Fruit fly (Drosophila melanogaster) whole organism, pupa: ENCODE measurements around the gene RpS2.

Experiments
- CG14655 ChIP-seq: fragments of 200-800 bp; sonication (Bioruptor generic); optimal IDR thresholded peaks from 3 replicates; lab custom pipeline; 2017; ENCODE audit warnings: mild to moderate bottlenecking, missing biosample characterization, missing genetic modification reagents, missing genetic modification characterization
- CG17806 ChIP-seq: fragments of 200-800 bp; sonication (Bioruptor generic); optimal IDR thresholded peaks from 2 replicates; lab custom pipeline; 2018; ENCODE audit warnings: missing biosample characterization, mild to moderate bottlenecking, missing genetic modification characterization, moderate library complexity
- EcR ChIP-seq: fragments of 200-800 bp; sonication (Bioruptor generic); optimal IDR thresholded peaks from 3 replicates; lab custom pipeline; 2019; ENCODE audit warnings: missing biosample characterization, missing genetic modification characterization, mild to moderate bottlenecking, moderate library complexity, missing genetic modification reagents
- Ets98B ChIP-seq: fragments of 200-800 bp; sonication (Bioruptor generic); IDR thresholded peaks from 2 replicates; pipeline ENCODE4 v1.3.6; 2022; ENCODE audit warnings: missing biosample characterization, missing genetic modification characterization
- Snoo ChIP-seq: fragments of 200-800 bp; sonication (Bioruptor generic); optimal IDR thresholded peaks from 3 replicates; lab custom pipeline; 2017; ENCODE audit warnings: missing biosample characterization, mild to moderate bottlenecking, missing genetic modification characterization, inconsistent platforms

dm6 chr2L:9863479-9863878 is 33.9 kb downstream of the RpS2 start:
- TF ChIP-seq EcR (GFP tag; lab: Kevin White, UChicago) (no peak), Ets98B (GFP tag; lab: Robert Waterston, UW) (no peak), Snoo (tag; lab: Kevin White, UChicago) (no peak), CG17806 (no peak), CG14655 (no peak)
